Fruit fly (Drosophila melanogaster): ENCODE results near the gene IntS12.

Gene IntS12

dm6 chr3R:26866577-26867456, 3.6 kb downstream of the IntS12 start, which contains the start of the genes ball and His2Av (continued):
- TF ChIP-seq CG9932 (GFP tag; IDR thresholded peaks at IDR 0.05), result peak; percentile 90
- TF ChIP-seq Kr (GFP tag; optimal IDR thresholded peaks at IDR 0.05), result no peak
- peak; percentile 80 for TF ChIP-seq nerfin-2 (GFP tag; IDR thresholded peaks at IDR 0.05; ENCODE audit: partially characterized antibody)
- TF ChIP-seq CG13287 (GFP tag; IDR thresholded peaks at IDR 0.05; ENCODE audit: partially characterized antibody), result peak; percentile 91
- peak; percentile 82 for TF ChIP-seq CG8290 (GFP tag; optimal IDR thresholded peaks at IDR 0.05)
- TF ChIP-seq CG8290 (tag; optimal IDR thresholded peaks at IDR 0.05), result peak; percentile 67 to 68
- TF ChIP-seq HmgZ (tag; optimal IDR thresholded peaks at IDR 0.05), result peak; percentile 90
- peak; percentile 39 for TF ChIP-seq Fer2 (tag; optimal IDR thresholded peaks at IDR 0.05)
- peak; percentile 79 for TF ChIP-seq CG9817 (tag; optimal IDR thresholded peaks at IDR 0.05)
- peak; percentile 81 to 88 for TF ChIP-seq chif (GFP tag; optimal IDR thresholded peaks at IDR 0.05)
- TF ChIP-seq CG32767 (GFP tag; IDR thresholded peaks at IDR 0.05), result peak; percentile 64
- TF ChIP-seq CG11504 (tag; optimal IDR thresholded peaks at IDR 0.05), result peak; percentile 75
- peak; percentile 82 for TF ChIP-seq PHDP (tag; optimal IDR thresholded peaks at IDR 0.05)
- peak; percentile 65 for TF ChIP-seq Spps (tag; optimal IDR thresholded peaks at IDR 0.05)
- peak; percentile 82 for TF ChIP-seq Bteb2 (GFP tag; optimal IDR thresholded peaks at IDR 0.05)
- peak; percentile 27 for TF ChIP-seq Hmx (GFP tag; optimal IDR thresholded peaks at IDR 0.05)
- peak; percentile 85 for TF ChIP-seq CG18599 (GFP tag; optimal IDR thresholded peaks at IDR 0.05)
- TF ChIP-seq zen (tag; optimal IDR thresholded peaks at IDR 0.05), result peak; percentile 67
- TF ChIP-seq CG8478 (optimal IDR thresholded peaks at IDR 0.05), result no peak
- TF ChIP-seq odd (GFP tag; optimal IDR thresholded peaks at IDR 0.05), result peak; percentile 56
- TF ChIP-seq MBD-R2 (GFP tag; IDR thresholded peaks at IDR 0.05), result peak; percentile 98
- peak; percentile 53 for TF ChIP-seq fd96Cb (tag; optimal IDR thresholded peaks at IDR 0.05)
- peak; percentile 44 for TF ChIP-seq CG5180 (GFP tag; optimal IDR thresholded peaks at IDR 0.05)
- TF ChIP-seq dysf (GFP tag; IDR thresholded peaks at IDR 0.05), result peak; percentile 79
- peak in 1 of 2 experiments; percentile 19 for TF ChIP-seq Eip74EF (GFP tag; optimal IDR thresholded peaks at IDR 0.05)
- peak; percentile 61 for TF ChIP-seq sens-2 (GFP tag; IDR thresholded peaks at IDR 0.05)
- TF ChIP-seq rib (GFP tag; IDR thresholded peaks at IDR 0.05), result peak; percentile 90
- TF ChIP-seq CG11723 (GFP tag; optimal IDR thresholded peaks at IDR 0.05), result peak; percentile 69
- peak; percentile 70 for TF ChIP-seq CG10147 (GFP tag; optimal IDR thresholded peaks at IDR 0.05)
- TF ChIP-seq cwo (GFP tag; optimal IDR thresholded peaks at IDR 0.05), result peak; percentile 71
- peak; percentile 82 for TF ChIP-seq Elba2 (GFP tag; optimal IDR thresholded peaks at IDR 0.05)
- TF ChIP-seq pb (GFP tag; optimal IDR thresholded peaks at IDR 0.05), result peak; percentile 57
- TF ChIP-seq CG1647 (GFP tag; optimal IDR thresholded peaks at IDR 0.05), result peak; percentile 86
- TF ChIP-seq Jarid2 (GFP tag; optimal IDR thresholded peaks at IDR 0.05), result peak; percentile 47
- TF ChIP-seq sqz (GFP tag; optimal IDR thresholded peaks at IDR 0.05), result peak; percentile 67
- peak; percentile 91 for TF ChIP-seq CG32532 (GFP tag; IDR thresholded peaks at IDR 0.05)
- TF ChIP-seq Max (GFP tag; optimal IDR thresholded peaks at IDR 0.05), result peak; percentile 69
- peak; percentile 89 for TF ChIP-seq Rfx (GFP tag; IDR thresholded peaks at IDR 0.05)
- TF ChIP-seq chm (GFP tag; IDR thresholded peaks at IDR 0.05), result peak; percentile 83
- TF ChIP-seq CG17829 (tag; optimal IDR thresholded peaks at IDR 0.05), result peak; percentile 81
- peak; percentile 83 for TF ChIP-seq CG17186 (GFP tag; optimal IDR thresholded peaks at IDR 0.05)
- TF ChIP-seq crp (GFP tag; optimal IDR thresholded peaks at IDR 0.05), result peak in 1 of 2 experiments; percentile 61
- peak; percentile 47 for TF ChIP-seq cato (GFP tag; optimal IDR thresholded peaks at IDR 0.05; ENCODE audit: borderline replicate concordance)
- peak; percentile 94 for TF ChIP-seq CG33213 (GFP tag; optimal IDR thresholded peaks at IDR 0.05)
- TF ChIP-seq hth (optimal IDR thresholded peaks at IDR 0.05), result no peak
- TF ChIP-seq fu2 (GFP tag; optimal IDR thresholded peaks at IDR 0.05), result peak; percentile 78
- peak; percentile 89 for TF ChIP-seq Dll (GFP tag; IDR thresholded peaks at IDR 0.05; ENCODE audit: partially characterized antibody)
- TF ChIP-seq peb (GFP tag; IDR thresholded peaks at IDR 0.05), result peak; percentile 34; the same call in 1 of the 2 replicates

Data from whole organism, embryonic.